Worm (Caenorhabditis elegans): ENCODE measurements around the gene nft-1.

The nft-1 gene

ce11 chrIII:11946062-11946749, 22.5 kb downstream of the nft-1 start:
- no peak for TF ChIP-seq fos-1 (tag; optimal IDR thresholded peaks at IDR 0.05)
- TF ChIP-seq ama-1 (optimal IDR thresholded peaks at IDR 0.05): no peak
- no peak for TF ChIP-seq Y105C5A.15 (GFP tag; IDR thresholded peaks at IDR 0.05)
- no peak for TF ChIP-seq ceh-28 (tag; optimal IDR thresholded peaks at IDR 0.05)
- TF ChIP-seq madf-9 (GFP tag; conservative IDR thresholded peaks at IDR 0.05): peak; percentile 81
- TF ChIP-seq fkh-10 (GFP tag; optimal IDR thresholded peaks at IDR 0.05): peak; percentile 21
- TF ChIP-seq Y48G9A.11 (GFP tag; IDR thresholded peaks at IDR 0.05): peak; percentile 81
- no peak for TF ChIP-seq mxl-3 (GFP tag; optimal IDR thresholded peaks at IDR 0.05)
- TF ChIP-seq php-3 (GFP tag; IDR thresholded peaks at IDR 0.05): no peak
- TF ChIP-seq ceh-62 (tag; optimal IDR thresholded peaks at IDR 0.05): no peak
- no peak for TF ChIP-seq skn-1 (tag; optimal IDR thresholded peaks at IDR 0.05)
- no peak for TF ChIP-seq ceh-82 (tag; optimal IDR thresholded peaks at IDR 0.05)
- no peak for TF ChIP-seq nhr-6 (tag; optimal IDR thresholded peaks at IDR 0.05)
- TF ChIP-seq lin-13 (GFP tag; optimal IDR thresholded peaks at IDR 0.05): peak; percentile 24
- peak; percentile 72 for TF ChIP-seq aha-1 (tag)
- TF ChIP-seq mes-2 (tag; optimal IDR thresholded peaks at IDR 0.05; ENCODE audit: poor library complexity, severe bottlenecking): peak; percentile 100
- TF ChIP-seq nhr-76 (tag; optimal IDR thresholded peaks at IDR 0.05): no peak
- no peak for TF ChIP-seq egl-27 (tag; optimal IDR thresholded peaks at IDR 0.05)
- TF ChIP-seq lin-39 (tag; optimal IDR thresholded peaks at IDR 0.05): no peak
- no peak for TF ChIP-seq unc-39 (tag; optimal IDR thresholded peaks at IDR 0.05)
- TF ChIP-seq nhr-111 (GFP tag; optimal IDR thresholded peaks at IDR 0.05): peak; percentile 31
- peak; percentile 62 for TF ChIP-seq spr-3 (GFP tag; optimal IDR thresholded peaks at IDR 0.05)
- TF ChIP-seq pha-4 (GFP tag; IDR thresholded peaks at IDR 0.05): peak; percentile 54; the same call in 1 of the 2 replicates
- TF ChIP-seq pha-4 (tag; optimal IDR thresholded peaks at IDR 0.05): no peak
- TF ChIP-seq egl-43 (GFP tag; IDR thresholded peaks at IDR 0.05): no peak
- TF ChIP-seq nhr-41 (GFP tag; IDR thresholded peaks at IDR 0.05): no peak
- TF ChIP-seq nhr-48 (tag; optimal IDR thresholded peaks at IDR 0.05): peak; percentile 20
- peak; percentile 66 for TF ChIP-seq set-16 (GFP tag; IDR thresholded peaks at IDR 0.05)
- TF ChIP-seq ceh-44 (GFP tag; IDR thresholded peaks at IDR 0.05): no peak
- peak; percentile 98 for TF ChIP-seq ZK337.2 (GFP tag; IDR thresholded peaks at IDR 0.05)
- peak in 1 of 2 experiments; percentile 91 for TF ChIP-seq hif-1 (tag; optimal IDR thresholded peaks at IDR 0.05)
- TF ChIP-seq nhr-25 (tag; optimal IDR thresholded peaks at IDR 0.05; ENCODE audit: borderline replicate concordance, insufficient read depth): no peak
- peak; percentile 52; the same call in 1 of the 2 replicates for TF ChIP-seq arid-1 (GFP tag; conservative IDR thresholded peaks at IDR 0.05)
- TF ChIP-seq lin-29 (GFP tag; IDR thresholded peaks at IDR 0.05): no peak
- peak; percentile 3 for TF ChIP-seq nhr-77 (tag; optimal IDR thresholded peaks at IDR 0.05)
- TF ChIP-seq ceh-20 (GFP tag; IDR thresholded peaks at IDR 0.05): peak; percentile 75
- TF ChIP-seq aly-2 (tag; optimal IDR thresholded peaks at IDR 0.05): no peak
- TF ChIP-seq D1046.2 (GFP tag; IDR thresholded peaks at IDR 0.05): no peak
- no peak for TF ChIP-seq ztf-11 (tag; optimal IDR thresholded peaks at IDR 0.05)
- TF ChIP-seq lim-7 (GFP tag; IDR thresholded peaks at IDR 0.05): no peak
- no peak for TF ChIP-seq snpc-4 (tag; optimal IDR thresholded peaks at IDR 0.05)
- peak; percentile 80 for TF ChIP-seq lin-38 (GFP tag; IDR thresholded peaks at IDR 0.05)
- peak; percentile 7 for TF ChIP-seq gei-8 (GFP tag; optimal IDR thresholded peaks at IDR 0.05)
- peak; percentile 66 for TF ChIP-seq sdz-12 (GFP tag; optimal IDR thresholded peaks at IDR 0.05)
- TF ChIP-seq snpc-1.2 (GFP tag; IDR thresholded peaks at IDR 0.05): no peak
- TF ChIP-seq mxl-2 (GFP tag; conservative IDR thresholded peaks at IDR 0.05): no peak
- peak; percentile 52 for TF ChIP-seq hlh-30 (tag; optimal IDR thresholded peaks at IDR 0.05; ENCODE audit: insufficient read depth)
- peak; percentile 96 for TF ChIP-seq dmd-9 (GFP tag; IDR thresholded peaks at IDR 0.05)
- peak; percentile 51 for TF ChIP-seq hlh-11 (tag; optimal IDR thresholded peaks at IDR 0.05)
- peak; percentile 93 for TF ChIP-seq unc-130 (GFP tag; optimal IDR thresholded peaks at IDR 0.05)
- no peak for TF ChIP-seq lin-1 (GFP tag; IDR thresholded peaks at IDR 0.05)

All from whole organism, L4 larva.